Fruit fly (Drosophila melanogaster) whole organism, larva: ENCODE measurements around the gene CG1703.

ENCODE experiments used
- noc ChIP-seq: fragments of 200-800 bp; sonication (Bioruptor generic); optimal IDR thresholded peaks from 3 replicates; lab custom pipeline; 2019; ENCODE audit warnings: missing biosample characterization, mild to moderate bottlenecking, missing genetic modification characterization, moderate library complexity

The CG1703 gene

dm6 chrX:11658181-11658842 is 46.6 kb downstream of the CG1703 start:
- no peak for TF ChIP-seq noc (tag; lab: Kevin White, UChicago)

dm6 chrX:11659080-11659479 is 47.4 kb downstream of the CG1703 start:
- TF ChIP-seq noc (tag; lab: Kevin White, UChicago) = no peak

- TF ChIP-seq noc (tag; lab: Kevin White, UChicago) = no peak
These were observed 47.9 kb downstream of the CG1703 start for dm6 chrX:11659634-11660033.

dm6 chrX:11660476-11660875 is 48.7 kb downstream of the CG1703 start:
- TF ChIP-seq noc (tag; lab: Kevin White, UChicago) = peak; percentile 15

dm6 chrX:11664058-11664457 is 52.3 kb downstream of the CG1703 start:
- no peak for TF ChIP-seq noc (tag; lab: Kevin White, UChicago)
